Worm (Caenorhabditis elegans) whole organism, young adult: ENCODE results near the gene T07F12.4.

Source experiments
- F55B11.4 ChIP-seq: sonication (generic microtip); optimal IDR thresholded peaks from 2 replicates; lab custom pipeline; 2016; ENCODE audit warnings: missing compliant biosample characterization, missing genetic modification characterization, borderline replicate concordance; ENCODE audit not compliant: insufficient read depth
- lsy-27 ChIP-seq: sonication (generic microtip); optimal IDR thresholded peaks from 2 replicates; lab custom pipeline; 2017; ENCODE audit warnings: missing genetic modification characterization, mild to moderate bottlenecking, missing compliant biosample characterization, antibody characterized with exemption, missing genotype, borderline replicate concordance; ENCODE audit not compliant: insufficient read depth
- snpc-4 ChIP-seq, 5 experiments: fragments of 150-350 bp in 1 of 5; sonication (generic microtip) in 4 of 5; optimal IDR thresholded peaks; 2 replicates each; lab custom pipeline; 2014 to 2018; ENCODE audit warnings: missing genetic modification characterization in 5 of 5, missing biosample characterization in 3 of 5, antibody characterized with exemption in 2 of 5, mild to moderate bottlenecking in 2 of 5, missing compliant biosample characterization in 2 of 5, missing genotype in 2 of 5, moderate library complexity in 2 of 5, missing genetic modification reagents in 1 of 5
- unc-62 ChIP-seq: fragments of 150-350 bp; optimal IDR thresholded peaks from 2 replicates; lab custom pipeline; 2014; ENCODE audit warnings: missing biosample characterization, missing genetic modification reagents, missing genetic modification characterization

ce11 chrX:4869627-4870026 is 31.0 kb downstream of the T07F12.4 start:
- TF ChIP-seq snpc-4 (GFP tag; optimal IDR thresholded peaks at IDR 0.05; lab: Kevin White, UChicago) (no peak), snpc-4 (tag; optimal IDR thresholded peaks at IDR 0.05; lab: Kevin White, UChicago) (no peak), unc-62 (GFP tag; lab: Kevin White, UChicago) (no peak), F55B11.4 (no peak), lsy-27 (tag; lab: Kevin White, UChicago) (no peak)
